Worm (Caenorhabditis elegans): ENCODE results near the gene F46F2.5.

DNA sequence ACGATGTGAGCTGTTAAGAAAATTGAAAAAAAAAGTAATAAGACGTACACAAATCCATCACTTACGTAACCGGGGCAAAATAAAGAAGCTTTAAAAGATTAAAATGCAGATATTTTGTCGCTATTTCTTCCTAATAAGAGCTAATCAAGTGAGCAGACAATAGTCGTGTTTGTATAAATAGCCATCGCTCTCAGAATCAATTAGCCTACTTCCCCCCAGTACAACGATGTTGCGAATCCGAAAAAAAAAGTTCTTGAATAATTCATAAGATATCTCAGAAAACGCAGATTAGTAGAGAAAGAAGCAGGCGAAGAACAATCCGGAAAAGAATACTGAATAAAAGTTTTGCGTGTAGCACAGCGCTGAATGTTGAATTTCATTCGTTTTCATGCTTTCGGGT, 47.3 kb upstream of the F46F2.5 start:
- no peak for TF ChIP-seq snpc-4 (GFP tag; optimal IDR thresholded peaks at IDR 0.05)
- no peak for TF ChIP-seq snpc-4 (tag; optimal IDR thresholded peaks at IDR 0.05)
- no peak for TF ChIP-seq lin-54 (GFP tag; optimal IDR thresholded peaks at IDR 0.05)
- TF ChIP-seq nhr-27 (tag; optimal IDR thresholded peaks at IDR 0.05), result no peak
- TF ChIP-seq him-1 (tag; optimal IDR thresholded peaks at IDR 0.05), result no peak
- no peak for TF ChIP-seq Y79H2A.3 (GFP tag; conservative IDR thresholded peaks at IDR 0.05)
- no peak for TF ChIP-seq lin-40 (tag; optimal IDR thresholded peaks at IDR 0.05)
- no peak for TF ChIP-seq attf-6 (GFP tag; IDR thresholded peaks at IDR 0.05)
- no peak for TF ChIP-seq unc-62 (GFP tag; optimal IDR thresholded peaks at IDR 0.05)
- TF ChIP-seq pbrm-1 (GFP tag; IDR thresholded peaks at IDR 0.05), result no peak
- no peak for TF ChIP-seq unc-130 (GFP tag; optimal IDR thresholded peaks at IDR 0.05)
- TF ChIP-seq F23B12.7 (tag; optimal IDR thresholded peaks at IDR 0.05; ENCODE audit: insufficient read depth), result no peak

Data from whole organism, young adult.